Fruit fly (Drosophila melanogaster): ENCODE results near the gene Usp39.
A peak's percentile ranks its signal among the peaks of the same experiment; 100 is the strongest.

Usp39 gene

dm6 chrX:18843229-18844033 is 14.6 kb upstream of the Usp39 start, which contains the start of gene htk (continued):
- peak; percentile 43 for TF ChIP-seq CG18262 (tag; optimal IDR thresholded peaks at IDR 0.05)
- peak; percentile 77 for TF ChIP-seq CG11247 (GFP tag; IDR thresholded peaks at IDR 0.05)
- 0 out of 2 replicates have a peak, but pooled peaks have one; percentile 28 for TF ChIP-seq CG31224 (GFP tag; IDR thresholded peaks at IDR 0.05)
- TF ChIP-seq tx (GFP tag; optimal IDR thresholded peaks at IDR 0.05), result peak; percentile 27
- peak; percentile 76 for TF ChIP-seq az2 (GFP tag; optimal IDR thresholded peaks at IDR 0.05)
- peak; percentile 15 for TF ChIP-seq Dip3 (GFP tag; optimal IDR thresholded peaks at IDR 0.05)
- peak; percentile 95 for TF ChIP-seq CG11456 (GFP tag; IDR thresholded peaks at IDR 0.05)
- TF ChIP-seq CG14014 (GFP tag; IDR thresholded peaks at IDR 0.05), result peak; percentile 55; the same call in 1 of the 2 replicates
- no peak for TF ChIP-seq Sry-β (GFP tag; optimal IDR thresholded peaks at IDR 0.05)
- TF ChIP-seq D (optimal IDR thresholded peaks at IDR 0.05), result no peak
- TF ChIP-seq D (GFP tag; optimal IDR thresholded peaks at IDR 0.05), result no peak
- peak; percentile 87 for TF ChIP-seq Lhr (GFP tag; optimal IDR thresholded peaks at IDR 0.05)
- TF ChIP-seq Chrac-16 (GFP tag; optimal IDR thresholded peaks at IDR 0.05), result peak; percentile 82
- TF ChIP-seq btn (GFP tag; optimal IDR thresholded peaks at IDR 0.05), result peak; percentile 23
- peak; percentile 25 for TF ChIP-seq org-1 (GFP tag; optimal IDR thresholded peaks at IDR 0.05)
- TF ChIP-seq CG10462 (GFP tag; optimal IDR thresholded peaks at IDR 0.05), result peak; percentile 12
- peak; percentile 79 for TF ChIP-seq sob (GFP tag; IDR thresholded peaks at IDR 0.05)
- no peak for TF ChIP-seq CG6654 (GFP tag; optimal IDR thresholded peaks at IDR 0.05)
- TF ChIP-seq CG2120 (GFP tag; optimal IDR thresholded peaks at IDR 0.05), result peak; percentile 71
- peak; percentile 50; the same call in 1 of the 2 replicates for TF ChIP-seq CG6272 (GFP tag; IDR thresholded peaks at IDR 0.05)
- peak; percentile 76 for TF ChIP-seq tin (GFP tag; optimal IDR thresholded peaks at IDR 0.05)
- TF ChIP-seq Dll (GFP tag; IDR thresholded peaks at IDR 0.05; ENCODE audit: partially characterized antibody), result peak; percentile 85
- peak; percentile 40 to 71 for TF ChIP-seq Hr51 (GFP tag; optimal IDR thresholded peaks at IDR 0.05)
- TF ChIP-seq Rx (GFP tag; IDR thresholded peaks at IDR 0.05), result peak; percentile 52; the same call in 1 of the 2 replicates
- TF ChIP-seq CG10979 (tag; optimal IDR thresholded peaks at IDR 0.05), result peak; percentile 88
- no peak for TF ChIP-seq CG30431 (GFP tag; optimal IDR thresholded peaks at IDR 0.05)
- TF ChIP-seq shn (GFP tag; optimal IDR thresholded peaks at IDR 0.05), result peak; percentile 77
- TF ChIP-seq Atf3 (GFP tag; optimal IDR thresholded peaks at IDR 0.05), result peak; percentile 45
- peak; percentile 49; the same call in 1 of the 2 replicates for TF ChIP-seq sens-2 (GFP tag; IDR thresholded peaks at IDR 0.05)
- TF ChIP-seq NC2β (GFP tag; optimal IDR thresholded peaks at IDR 0.05), result peak; percentile 78
- TF ChIP-seq hkb (optimal IDR thresholded peaks at IDR 0.05), result no peak
- peak; percentile 62 for TF ChIP-seq hkb (GFP tag; IDR thresholded peaks at IDR 0.05)
- 0 out of 2 replicates have a peak, but pooled peaks have one; percentile 40 for TF ChIP-seq peb (GFP tag; IDR thresholded peaks at IDR 0.05)
- TF ChIP-seq al (GFP tag; IDR thresholded peaks at IDR 0.05), result peak; percentile 40; the same call in 1 of the 2 replicates
- TF ChIP-seq CG10321 (GFP tag; IDR thresholded peaks at IDR 0.05), result no peak
- TF ChIP-seq zfh2 (GFP tag; optimal IDR thresholded peaks at IDR 0.05), result peak; percentile 48
- peak; percentile 92 for TF ChIP-seq MESR4 (GFP tag; optimal IDR thresholded peaks at IDR 0.05)
- no peak for TF ChIP-seq Nf-YA (GFP tag; IDR thresholded peaks at IDR 0.05)
- peak; percentile 87 for TF ChIP-seq MBD-R2 (GFP tag; IDR thresholded peaks at IDR 0.05)
- TF ChIP-seq CG11085 (GFP tag; IDR thresholded peaks at IDR 0.05), result peak; percentile 72
- TF ChIP-seq NFAT (GFP tag; IDR thresholded peaks at IDR 0.05), result peak; percentile 86
- no peak for TF ChIP-seq tap (tag; optimal IDR thresholded peaks at IDR 0.05)
- no peak for TF ChIP-seq zf30C (GFP tag; optimal IDR thresholded peaks at IDR 0.05)
- TF ChIP-seq CG5245 (GFP tag; optimal IDR thresholded peaks at IDR 0.05), result peak; percentile 83
- TF ChIP-seq Bteb2 (GFP tag; optimal IDR thresholded peaks at IDR 0.05), result peak; percentile 40
- TF ChIP-seq fd3F (GFP tag; optimal IDR thresholded peaks at IDR 0.05), result peak; percentile 14
- peak; percentile 65 for TF ChIP-seq slp2 (GFP tag; optimal IDR thresholded peaks at IDR 0.05)
- no peak for TF ChIP-seq tio (GFP tag; optimal IDR thresholded peaks at IDR 0.05)
- TF ChIP-seq bcd (GFP tag; optimal IDR thresholded peaks at IDR 0.05), result peak; percentile 45
- TF ChIP-seq tup (GFP tag; optimal IDR thresholded peaks at IDR 0.05), result peak; percentile 5
